Fruit fly (Drosophila melanogaster): ENCODE results near the gene Spf30.
A peak's percentile ranks its signal among the peaks of the same experiment; 100 is the strongest.
"Not testable (repeated sequence)": the region's sequence is repeated elsewhere in the genome, so short reads cannot be mapped to it uniquely, and the experiment has no call there.

Spf30 gene

dm6 chr3L:23714772-23715171 is at the start of gene Spf30:
Gene Spf30, plus strand, starts transcription at chr3L:23715023.
- TF ChIP-seq CG13204 (GFP tag; optimal IDR thresholded peaks at IDR 0.05), result no peak
- TF ChIP-seq D1 (tag; optimal IDR thresholded peaks at IDR 0.05), result peak; percentile 10
- TF ChIP-seq CG8301 (tag; optimal IDR thresholded peaks at IDR 0.05), result no peak
- no peak for TF ChIP-seq CG10348 (GFP tag; IDR thresholded peaks at IDR 0.05)
- TF ChIP-seq CG15710 (tag; optimal IDR thresholded peaks at IDR 0.05), result no peak
- peak; percentile 22 for TF ChIP-seq CG14655 (GFP tag; optimal IDR thresholded peaks at IDR 0.05)
- no peak for TF ChIP-seq EcR (GFP tag; optimal IDR thresholded peaks at IDR 0.05)
- TF ChIP-seq CG34367 (tag; optimal IDR thresholded peaks at IDR 0.05), result peak; percentile 12

- TF ChIP-seq D1 (tag; optimal IDR thresholded peaks at IDR 0.05) (no peak), gl (tag; optimal IDR thresholded peaks at IDR 0.05) (no peak), EcR (GFP tag; optimal IDR thresholded peaks at IDR 0.05) (no peak), CG4496 (GFP tag; IDR thresholded peaks at IDR 0.05) (no peak), Ets98B (GFP tag; IDR thresholded peaks at IDR 0.05) (no peak), rn (GFP tag; IDR thresholded peaks at IDR 0.05) (no peak), Pif1B (GFP tag; optimal IDR thresholded peaks at IDR 0.05) (no peak), CG9948 (tag; optimal IDR thresholded peaks at IDR 0.05) (no peak), CG8301 (tag; optimal IDR thresholded peaks at IDR 0.05) (no peak), Snoo (tag; optimal IDR thresholded peaks at IDR 0.05) (no peak), CG8159 (tag; optimal IDR thresholded peaks at IDR 0.05) (no peak)
Measured at dm6 chr3L:23686170-23686569, 28.7 kb upstream of the Spf30 start.

dm6 chr3L:23689807-23690206 is 25.0 kb upstream of the Spf30 start:
- TF ChIP-seq rn (GFP tag; IDR thresholded peaks at IDR 0.05), result no peak
- no peak for TF ChIP-seq fd96Ca (GFP tag; IDR thresholded peaks at IDR 0.05)
- TF ChIP-seq CG8159 (tag; optimal IDR thresholded peaks at IDR 0.05), result no peak
- no peak for TF ChIP-seq CG34367 (tag; optimal IDR thresholded peaks at IDR 0.05)
- no peak for TF ChIP-seq CG12605 (GFP tag; IDR thresholded peaks at IDR 0.05)
- TF ChIP-seq CG13204 (GFP tag; optimal IDR thresholded peaks at IDR 0.05), result no peak
- TF ChIP-seq Ets98B (GFP tag; IDR thresholded peaks at IDR 0.05), result no peak
- TF ChIP-seq CG4496 (GFP tag; IDR thresholded peaks at IDR 0.05), result no peak
- TF ChIP-seq CG14655 (GFP tag; optimal IDR thresholded peaks at IDR 0.05), result no peak
- no peak for TF ChIP-seq CG10348 (GFP tag; IDR thresholded peaks at IDR 0.05)
- TF ChIP-seq EcR (GFP tag; optimal IDR thresholded peaks at IDR 0.05), result no peak
- TF ChIP-seq gl (tag; optimal IDR thresholded peaks at IDR 0.05), result no peak
- TF ChIP-seq CG15710 (tag; optimal IDR thresholded peaks at IDR 0.05), result no peak
- TF ChIP-seq CG9948 (tag; optimal IDR thresholded peaks at IDR 0.05), result no peak
- no peak for TF ChIP-seq Pif1A (GFP tag; optimal IDR thresholded peaks at IDR 0.05)
- TF ChIP-seq CG17806 (tag; optimal IDR thresholded peaks at IDR 0.05), result no peak
- no peak for TF ChIP-seq CG8301 (tag; optimal IDR thresholded peaks at IDR 0.05)
- no peak for TF ChIP-seq Snoo (tag; optimal IDR thresholded peaks at IDR 0.05)
- no peak for TF ChIP-seq Pif1B (GFP tag; optimal IDR thresholded peaks at IDR 0.05)

dm6 chr3L:23726261-23726879 is 11.5 kb downstream of the Spf30 start, which contains the start of gene CG40298:
Gene CG40298, plus strand, starts transcription at chr3L:23726829.
- TF ChIP-seq Snoo (tag; optimal IDR thresholded peaks at IDR 0.05) (no peak), CG13204 (GFP tag; optimal IDR thresholded peaks at IDR 0.05) (no peak), CG32121 (GFP tag; IDR thresholded peaks at IDR 0.05) (no peak), CG8301 (tag; optimal IDR thresholded peaks at IDR 0.05) (no peak), CG9948 (tag; optimal IDR thresholded peaks at IDR 0.05) (no peak), CG10348 (GFP tag; IDR thresholded peaks at IDR 0.05) (no peak)

dm6 chr3L:23737660-23738059 is 22.8 kb downstream of the Spf30 start, which contains the start of gene CG17698:
Gene CG17698, plus strand, starts transcription at chr3L:23737960.
- not testable (repeated sequence) for TF ChIP-seq CG8159 (tag; optimal IDR thresholded peaks at IDR 0.05); CG17806 (tag; optimal IDR thresholded peaks at IDR 0.05); CG12605 (GFP tag; IDR thresholded peaks at IDR 0.05)

dm6 chr3L:23738183-23738831 is 23.5 kb downstream of the Spf30 start:
- TF ChIP-seq EcR (GFP tag; optimal IDR thresholded peaks at IDR 0.05), result no peak
- no peak for TF ChIP-seq CG9948 (tag; optimal IDR thresholded peaks at IDR 0.05)
- no peak for TF ChIP-seq CG17806 (tag; optimal IDR thresholded peaks at IDR 0.05)
- TF ChIP-seq CG8159 (tag; optimal IDR thresholded peaks at IDR 0.05), result no peak
- no peak for TF ChIP-seq Snoo (tag; optimal IDR thresholded peaks at IDR 0.05)
- no peak for TF ChIP-seq CG10348 (GFP tag; IDR thresholded peaks at IDR 0.05)
- TF ChIP-seq CG13204 (GFP tag; optimal IDR thresholded peaks at IDR 0.05), result no peak
- TF ChIP-seq CG14655 (GFP tag; optimal IDR thresholded peaks at IDR 0.05), result no peak
